Worm (Caenorhabditis elegans): Measurements from ENCODE around the gene Y44A6C.1.

Gene Y44A6C.1

ce11 chrV:20693968-20694367 is 19.8 kb upstream of the Y44A6C.1 start:
- TF ChIP-seq ceh-39 (tag; optimal IDR thresholded peaks at IDR 0.05) (no peak), mep-1 (tag; optimal IDR thresholded peaks at IDR 0.05) (peak; percentile 45), M03D4.4 (tag; optimal IDR thresholded peaks at IDR 0.05) (peak; percentile 71), hlh-1 (tag; optimal IDR thresholded peaks at IDR 0.05) (no peak), pha-4 (tag; optimal IDR thresholded peaks at IDR 0.05) (no peak), cnd-1 (tag; optimal IDR thresholded peaks at IDR 0.05) (peak; percentile 79), nhr-28 (tag; optimal IDR thresholded peaks at IDR 0.05) (no peak), unc-39 (tag; optimal IDR thresholded peaks at IDR 0.05) (no peak), nhr-76 (tag; optimal IDR thresholded peaks at IDR 0.05) (no peak), sem-2 (GFP tag; optimal IDR thresholded peaks at IDR 0.05) (peak; percentile 45), ztf-11 (tag; optimal IDR thresholded peaks at IDR 0.05) (no peak), nhr-237 (tag; optimal IDR thresholded peaks at IDR 0.05) (no peak), lsy-2 (tag; optimal IDR thresholded peaks at IDR 0.05) (no peak), flh-1 (GFP tag; optimal IDR thresholded peaks at IDR 0.05) (peak; percentile 18), ces-1 (GFP tag; optimal IDR thresholded peaks at IDR 0.05) (no peak), nhr-12 (tag; optimal IDR thresholded peaks at IDR 0.05) (no peak), blmp-1 (tag; optimal IDR thresholded peaks at IDR 0.05) (no peak), mab-5 (tag; optimal IDR thresholded peaks at IDR 0.05) (no peak), bed-3 (GFP tag; optimal IDR thresholded peaks at IDR 0.05) (peak; percentile 53), tbx-8 (GFP tag; optimal IDR thresholded peaks at IDR 0.05) (peak; percentile 49), drap-1 (GFP tag; optimal IDR thresholded peaks at IDR 0.05) (peak; percentile 94), elt-1 (tag; optimal IDR thresholded peaks at IDR 0.05; ENCODE audit: borderline replicate concordance, insufficient read depth) (no peak), lin-13 (tag; optimal IDR thresholded peaks at IDR 0.05) (no peak), ceh-83 (GFP tag; optimal IDR thresholded peaks at IDR 0.05) (peak; percentile 79), ceh-43 (GFP tag; optimal IDR thresholded peaks at IDR 0.05) (peak; percentile 49), sptf-1 (tag; optimal IDR thresholded peaks at IDR 0.05) (peak; percentile 87), ham-2 (GFP tag; optimal IDR thresholded peaks at IDR 0.05) (peak; percentile 65), unc-62 (GFP tag; optimal IDR thresholded peaks at IDR 0.05) (no peak), unc-120 (tag; optimal IDR thresholded peaks at IDR 0.05; ENCODE audit: poor library complexity, severe bottlenecking) (peak; percentile 47), zip-8 (tag; optimal IDR thresholded peaks at IDR 0.05) (no peak), elt-3 (tag; optimal IDR thresholded peaks at IDR 0.05) (no peak), nhr-2 (tag; optimal IDR thresholded peaks at IDR 0.05) (no peak), mls-2 (tag; optimal IDR thresholded peaks at IDR 0.05) (peak; percentile 57), lin-32 (GFP tag; optimal IDR thresholded peaks at IDR 0.05) (peak; percentile 48), snpc-4 (tag; optimal IDR thresholded peaks at IDR 0.05) (no peak)

DNA sequence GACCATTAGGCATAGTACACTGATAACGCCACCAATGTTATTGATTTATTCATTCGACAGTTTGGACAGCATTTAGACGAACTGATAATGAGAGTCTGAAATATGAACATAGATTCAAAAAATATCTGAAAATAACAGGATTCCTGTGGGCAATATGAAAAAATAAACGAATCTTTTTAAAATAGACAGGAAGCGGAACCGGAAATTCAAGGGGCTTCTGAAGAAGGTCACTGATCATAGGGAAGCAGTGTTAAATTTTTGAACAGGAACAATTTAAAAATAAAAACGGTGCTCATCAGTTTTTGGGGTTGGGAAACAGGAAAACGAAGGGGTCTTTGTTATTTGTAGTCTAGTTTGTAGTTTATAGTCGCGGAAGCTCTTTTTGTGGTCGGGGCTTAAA is 15.5 kb upstream of the Y44A6C.1 start, which contains the start of gene F53F8.7:
F53F8.7 (minus strand) TSS at position 101 of the 400 bp plus-strand sequence.
- TF ChIP-seq ztf-11 (tag; optimal IDR thresholded peaks at IDR 0.05): no peak
- no peak for TF ChIP-seq elt-1 (tag; optimal IDR thresholded peaks at IDR 0.05; ENCODE audit: borderline replicate concordance, insufficient read depth)
- no peak for TF ChIP-seq hlh-1 (tag; optimal IDR thresholded peaks at IDR 0.05)
- no peak for TF ChIP-seq blmp-1 (tag; optimal IDR thresholded peaks at IDR 0.05)
- TF ChIP-seq snpc-4 (tag; optimal IDR thresholded peaks at IDR 0.05): no peak
- TF ChIP-seq sptf-1 (tag; optimal IDR thresholded peaks at IDR 0.05): no peak
- no peak for TF ChIP-seq mab-5 (tag; optimal IDR thresholded peaks at IDR 0.05)
- no peak for TF ChIP-seq ces-1 (GFP tag; optimal IDR thresholded peaks at IDR 0.05)
- TF ChIP-seq nhr-12 (tag; optimal IDR thresholded peaks at IDR 0.05): no peak
- no peak for TF ChIP-seq flh-1 (GFP tag; optimal IDR thresholded peaks at IDR 0.05)
- TF ChIP-seq nhr-76 (tag; optimal IDR thresholded peaks at IDR 0.05): no peak
- TF ChIP-seq nhr-2 (tag; optimal IDR thresholded peaks at IDR 0.05): no peak
- TF ChIP-seq unc-39 (tag; optimal IDR thresholded peaks at IDR 0.05): no peak

- TF ChIP-seq pha-4 (tag; optimal IDR thresholded peaks at IDR 0.05): peak; percentile 4
- TF ChIP-seq lsy-2 (tag; optimal IDR thresholded peaks at IDR 0.05): peak; percentile 53
- TF ChIP-seq ces-1 (GFP tag; optimal IDR thresholded peaks at IDR 0.05): peak; percentile 94
- no peak for TF ChIP-seq ceh-39 (tag; optimal IDR thresholded peaks at IDR 0.05)
- TF ChIP-seq lin-13 (tag; optimal IDR thresholded peaks at IDR 0.05): peak; percentile 38
These were observed 9.6 kb upstream of the Y44A6C.1 start, which contains the start of the genes F53F8.5 and F53F8.6 for ce11 chrV:20703998-20704572. TSS of gene F53F8.5 (minus strand) at chrV:20704049. TSS of gene F53F8.6 (plus strand) at chrV:20704227.

Measured in whole organism, mixed stage, embryonic.